Fruit fly (Drosophila melanogaster) whole organism, pupa: Measurements from ENCODE around the gene CG34057.

Experiments
- CG13204 ChIP-seq: fragments of 200-800 bp; sonication (Bioruptor generic); optimal IDR thresholded peaks from 2 replicates; lab custom pipeline; 2018; ENCODE audit warnings: missing biosample characterization, mild to moderate bottlenecking, missing genetic modification characterization, moderate library complexity
- CG14655 ChIP-seq: fragments of 200-800 bp; sonication (Bioruptor generic); optimal IDR thresholded peaks from 3 replicates; lab custom pipeline; 2017; ENCODE audit warnings: mild to moderate bottlenecking, missing biosample characterization, missing genetic modification reagents, missing genetic modification characterization
- CG15710 ChIP-seq: fragments of 200-800 bp; sonication (Bioruptor generic); optimal IDR thresholded peaks from 2 replicates; lab custom pipeline; 2018; ENCODE audit warnings: missing biosample characterization, mild to moderate bottlenecking, missing genetic modification characterization, moderate library complexity
- CG17806 ChIP-seq: fragments of 200-800 bp; sonication (Bioruptor generic); optimal IDR thresholded peaks from 2 replicates; lab custom pipeline; 2018; ENCODE audit warnings: missing biosample characterization, mild to moderate bottlenecking, missing genetic modification characterization, moderate library complexity
- CG8301 ChIP-seq: fragments of 200-800 bp; sonication (Bioruptor generic); optimal IDR thresholded peaks from 2 replicates; lab custom pipeline; 2018; ENCODE audit warnings: missing biosample characterization, mild to moderate bottlenecking, missing genetic modification characterization
- D1 ChIP-seq: fragments of 200-800 bp; sonication (Bioruptor generic); optimal IDR thresholded peaks from 2 replicates; lab custom pipeline; 2018; ENCODE audit warnings: missing biosample characterization, mild to moderate bottlenecking, missing genetic modification characterization, moderate library complexity
- EcR ChIP-seq: fragments of 200-800 bp; sonication (Bioruptor generic); optimal IDR thresholded peaks from 3 replicates; lab custom pipeline; 2019; ENCODE audit warnings: missing biosample characterization, missing genetic modification characterization, mild to moderate bottlenecking, moderate library complexity, missing genetic modification reagents
- Pif1A ChIP-seq: fragments of 200-800 bp; sonication (Bioruptor generic); optimal IDR thresholded peaks from 3 replicates; lab custom pipeline; 2016; ENCODE audit warnings: missing biosample characterization, missing genetic modification characterization
- gl ChIP-seq: fragments of 200-800 bp; sonication (Bioruptor generic); optimal IDR thresholded peaks from 2 replicates; lab custom pipeline; 2018; ENCODE audit warnings: missing biosample characterization, mild to moderate bottlenecking, missing genetic modification characterization
- rn ChIP-seq: fragments of 200-800 bp; sonication (Bioruptor generic); IDR thresholded peaks from 2 replicates; pipeline ENCODE4 v1.3.6; 2022; ENCODE audit warnings: missing biosample characterization, missing genetic modification characterization

- TF ChIP-seq rn (GFP tag; lab: Robert Waterston, UW) (no peak), CG15710 (no peak), EcR (GFP tag; lab: Kevin White, UChicago) (no peak), D1 (tag; lab: Kevin White, UChicago) (no peak), CG17806 (no peak), gl (tag; lab: Kevin White, UChicago) (no peak), CG8301 (tag; lab: Kevin White, UChicago) (no peak), CG14655 (GFP tag; lab: Kevin White, UChicago) (no peak), Pif1A (no peak), CG13204 (GFP tag; lab: Kevin White, UChicago) (no peak)
These were observed at the start of gene CG34057 for dm6 chr3L:897080-897479.
